Fruit fly (Drosophila melanogaster) whole organism, prepupa: ENCODE results near the gene CG32487.

Experiments
- Blimp-1 ChIP-seq: fragments of 200-800 bp; sonication (Bioruptor generic); optimal IDR thresholded peaks from 3 replicates; lab custom pipeline; 2017; ENCODE audit warnings: missing biosample characterization, missing genetic modification characterization, mild to moderate bottlenecking, moderate library complexity, missing genetic modification reagents
- CG11294 ChIP-seq: fragments of 200-800 bp; sonication (Bioruptor generic); IDR thresholded peaks from 2 replicates; pipeline ENCODE4 v1.3.6; 2022; ENCODE audit warnings: missing biosample characterization, missing genetic modification characterization
- CG11762 ChIP-seq: fragments of 200-800 bp; sonication (Bioruptor generic); optimal IDR thresholded peaks from 3 replicates; lab custom pipeline; 2016; ENCODE audit warnings: missing biosample characterization, missing genetic modification characterization; ENCODE audit not compliant: insufficient read depth
- CG11902 ChIP-seq: fragments of 200-800 bp; sonication (Bioruptor generic); optimal IDR thresholded peaks from 3 replicates; lab custom pipeline; 2016; ENCODE audit warnings: missing biosample characterization, missing genetic modification characterization
- CG15336 ChIP-seq: fragments of 200-800 bp; sonication (Bioruptor generic); IDR thresholded peaks from 2 replicates; pipeline ENCODE4 v1.3.6; 2022; ENCODE audit warnings: missing biosample characterization, missing genetic modification characterization
- CG1621 ChIP-seq: fragments of 200-800 bp; sonication (Bioruptor generic); optimal IDR thresholded peaks from 3 replicates; lab custom pipeline; 2018; ENCODE audit warnings: missing biosample characterization, mild to moderate bottlenecking, missing genetic modification characterization
- CG3032 ChIP-seq: fragments of 200-800 bp; optimal IDR thresholded peaks from 2 replicates; lab custom pipeline; 2019; ENCODE audit warnings: missing biosample characterization, mild to moderate bottlenecking, missing genetic modification characterization, moderate library complexity
- CG31627 ChIP-seq: fragments of 200-800 bp; sonication (Bioruptor generic); optimal IDR thresholded peaks from 3 replicates; lab custom pipeline; 2016; ENCODE audit warnings: missing biosample characterization, missing genetic modification characterization
- CG34406 ChIP-seq: fragments of 200-800 bp; sonication (Bioruptor generic); optimal IDR thresholded peaks from 3 replicates; lab custom pipeline; 2016; ENCODE audit warnings: missing biosample characterization, missing genetic modification characterization
- CG3919 ChIP-seq: fragments of 200-800 bp; sonication (Bioruptor generic); optimal IDR thresholded peaks from 3 replicates; lab custom pipeline; 2016; ENCODE audit warnings: missing biosample characterization, missing genetic modification characterization
- CG4318 ChIP-seq: fragments of 200-800 bp; sonication (Bioruptor generic); optimal IDR thresholded peaks from 3 replicates; lab custom pipeline; 2017; ENCODE audit warnings: missing biosample characterization, mild to moderate bottlenecking, missing genetic modification characterization
- CG6276 ChIP-seq: fragments of 200-800 bp; sonication (Bioruptor generic); optimal IDR thresholded peaks from 2 replicates; lab custom pipeline; 2017; ENCODE audit warnings: missing biosample characterization, mild to moderate bottlenecking, missing genetic modification characterization
- CG6792 ChIP-seq: fragments of 200-800 bp; sonication (Bioruptor generic); optimal IDR thresholded peaks from 3 replicates; lab custom pipeline; 2016; ENCODE audit warnings: missing biosample characterization, missing genetic modification characterization
- CG6808 ChIP-seq: fragments of 200-800 bp; sonication (Bioruptor generic); optimal IDR thresholded peaks from 3 replicates; lab custom pipeline; 2017; ENCODE audit warnings: missing biosample characterization, missing genetic modification characterization, mild to moderate bottlenecking, moderate library complexity, missing genetic modification reagents
- CG6854 ChIP-seq: fragments of 200-800 bp; sonication (Bioruptor generic); optimal IDR thresholded peaks from 2 replicates; lab custom pipeline; 2017; ENCODE audit warnings: missing biosample characterization, mild to moderate bottlenecking, missing genetic modification characterization
- CG8119 ChIP-seq: fragments of 200-800 bp; sonication (Bioruptor generic); IDR thresholded peaks from 3 replicates; pipeline ENCODE4 v1.3.6; 2022; ENCODE audit warnings: missing biosample characterization, missing genetic modification characterization
- CG8319 ChIP-seq: fragments of 200-800 bp; sonication (Bioruptor generic); optimal IDR thresholded peaks from 3 replicates; lab custom pipeline; 2016; ENCODE audit warnings: missing biosample characterization, missing genetic modification characterization
- CG8632 ChIP-seq: fragments of 200-800 bp; sonication (Bioruptor generic); optimal IDR thresholded peaks from 3 replicates; lab custom pipeline; 2016; ENCODE audit warnings: missing biosample characterization, missing genetic modification characterization
- Eip75B ChIP-seq: fragments of 200-800 bp; sonication (Bioruptor generic); optimal IDR thresholded peaks from 3 replicates; lab custom pipeline; 2016; ENCODE audit warnings: missing biosample characterization, missing genetic modification characterization
- Eip78C ChIP-seq: fragments of 200-800 bp; sonication (Bioruptor generic); peaks from one replicate; lab custom pipeline; 2016; ENCODE audit warnings: missing biosample characterization, missing genetic modification characterization
- Eip93F ChIP-seq: fragments of 200-800 bp; sonication (Bioruptor generic); optimal IDR thresholded peaks from 2 replicates; lab custom pipeline; 2016; ENCODE audit warnings: missing biosample characterization, mild to moderate bottlenecking, missing genetic modification characterization
- Ets21C ChIP-seq: fragments of 200-800 bp; sonication (Bioruptor generic); optimal IDR thresholded peaks from 3 replicates; lab custom pipeline; 2016; ENCODE audit warnings: missing biosample characterization, missing genetic modification characterization
- Ets96B ChIP-seq: fragments of 200-800 bp; optimal IDR thresholded peaks from 2 replicates; lab custom pipeline; 2019; ENCODE audit warnings: missing biosample characterization, mild to moderate bottlenecking, missing genetic modification characterization, moderate library complexity
- Gug ChIP-seq: fragments of 200-800 bp; sonication (Bioruptor generic); IDR thresholded peaks from 2 replicates; pipeline ENCODE4 v1.3.6; 2022; ENCODE audit warnings: missing biosample characterization, missing genetic modification characterization
- Hr39 ChIP-seq: fragments of 200-800 bp; sonication (Bioruptor generic); optimal IDR thresholded peaks from 2 replicates; lab custom pipeline; 2016; ENCODE audit warnings: missing biosample characterization, missing genetic modification characterization
- Sox14 ChIP-seq: fragments of 200-800 bp; sonication (Bioruptor generic); optimal IDR thresholded peaks from 3 replicates; lab custom pipeline; 2016; ENCODE audit warnings: missing biosample characterization, missing genetic modification characterization
- Sox15 ChIP-seq: fragments of 200-800 bp; sonication (Bioruptor generic); optimal IDR thresholded peaks from 3 replicates; lab custom pipeline; 2016; ENCODE audit warnings: missing biosample characterization, missing genetic modification characterization
- achi ChIP-seq: fragments of 200-800 bp; sonication (Bioruptor generic); optimal IDR thresholded peaks from 3 replicates; lab custom pipeline; 2016; ENCODE audit warnings: missing biosample characterization, missing genetic modification characterization
- dsx ChIP-seq: fragments of 200-800 bp; optimal IDR thresholded peaks from 3 replicates; lab custom pipeline; 2019; ENCODE audit warnings: missing biosample characterization, mild to moderate bottlenecking, missing genetic modification characterization, moderate library complexity; ENCODE audit not compliant: poor library complexity, severe bottlenecking
- esn ChIP-seq: fragments of 200-800 bp; sonication (Bioruptor generic); optimal IDR thresholded peaks from 2 replicates; lab custom pipeline; 2016; ENCODE audit warnings: missing biosample characterization, mild to moderate bottlenecking, missing genetic modification characterization, moderate library complexity
- fd59A ChIP-seq: fragments of 200-800 bp; sonication (Bioruptor generic); optimal IDR thresholded peaks from 2 replicates; lab custom pipeline; 2017; ENCODE audit warnings: missing biosample characterization, mild to moderate bottlenecking, missing genetic modification characterization, missing genetic modification reagents
- fd85E ChIP-seq: fragments of 200-800 bp; sonication (Bioruptor generic); optimal IDR thresholded peaks from 3 replicates; lab custom pipeline; 2016; ENCODE audit warnings: missing biosample characterization, missing genetic modification characterization
- fkh ChIP-seq: fragments of 200-800 bp; sonication (Bioruptor generic); optimal IDR thresholded peaks from 3 replicates; lab custom pipeline; 2017; ENCODE audit warnings: missing biosample characterization, mild to moderate bottlenecking, missing genetic modification characterization, moderate library complexity
- lz ChIP-seq: fragments of 200-800 bp; sonication (Bioruptor generic); optimal IDR thresholded peaks from 3 replicates; lab custom pipeline; 2016; ENCODE audit warnings: missing biosample characterization, missing genetic modification characterization
- pdm3 ChIP-seq: fragments of 200-800 bp; sonication (Bioruptor generic); optimal IDR thresholded peaks from 3 replicates; lab custom pipeline; 2016; ENCODE audit warnings: missing biosample characterization, missing genetic modification characterization
- salr ChIP-seq, 2 experiments: fragments of 200-800 bp; sonication (Bioruptor generic); optimal IDR thresholded peaks; 3 replicates each; lab custom pipeline; 2016 to 2018; ENCODE audit warnings: missing biosample characterization in 2 of 2, missing genetic modification characterization in 2 of 2, mild to moderate bottlenecking in 1 of 2
- spab ChIP-seq: fragments of 200-800 bp; sonication (Bioruptor generic); optimal IDR thresholded peaks from 2 replicates; lab custom pipeline; 2017; ENCODE audit warnings: missing biosample characterization, mild to moderate bottlenecking, missing genetic modification characterization, missing genetic modification reagents
- ss ChIP-seq, 2 experiments: fragments of 200-800 bp; sonication (Bioruptor generic); optimal IDR thresholded peaks; 2 replicates in 1 of 2; 3 replicates in 1 of 2; lab custom pipeline; 2017 to 2018; ENCODE audit warnings: mild to moderate bottlenecking in 2 of 2, missing biosample characterization in 2 of 2, missing genetic modification characterization in 2 of 2, moderate library complexity in 1 of 2
- svp ChIP-seq: fragments of 200-800 bp; sonication (Bioruptor generic); peaks from one replicate; lab custom pipeline; 2016; ENCODE audit warnings: missing biosample characterization, missing genetic modification characterization
- topi ChIP-seq: fragments of 200-800 bp; sonication (Bioruptor generic); optimal IDR thresholded peaks from 3 replicates; lab custom pipeline; 2016; ENCODE audit warnings: missing biosample characterization, missing genetic modification characterization
- vri ChIP-seq: fragments of 200-800 bp; sonication (Bioruptor generic); optimal IDR thresholded peaks from 3 replicates; lab custom pipeline; 2016; ENCODE audit warnings: missing biosample characterization, mild to moderate bottlenecking, missing genetic modification characterization

CG32487 gene

DNA sequence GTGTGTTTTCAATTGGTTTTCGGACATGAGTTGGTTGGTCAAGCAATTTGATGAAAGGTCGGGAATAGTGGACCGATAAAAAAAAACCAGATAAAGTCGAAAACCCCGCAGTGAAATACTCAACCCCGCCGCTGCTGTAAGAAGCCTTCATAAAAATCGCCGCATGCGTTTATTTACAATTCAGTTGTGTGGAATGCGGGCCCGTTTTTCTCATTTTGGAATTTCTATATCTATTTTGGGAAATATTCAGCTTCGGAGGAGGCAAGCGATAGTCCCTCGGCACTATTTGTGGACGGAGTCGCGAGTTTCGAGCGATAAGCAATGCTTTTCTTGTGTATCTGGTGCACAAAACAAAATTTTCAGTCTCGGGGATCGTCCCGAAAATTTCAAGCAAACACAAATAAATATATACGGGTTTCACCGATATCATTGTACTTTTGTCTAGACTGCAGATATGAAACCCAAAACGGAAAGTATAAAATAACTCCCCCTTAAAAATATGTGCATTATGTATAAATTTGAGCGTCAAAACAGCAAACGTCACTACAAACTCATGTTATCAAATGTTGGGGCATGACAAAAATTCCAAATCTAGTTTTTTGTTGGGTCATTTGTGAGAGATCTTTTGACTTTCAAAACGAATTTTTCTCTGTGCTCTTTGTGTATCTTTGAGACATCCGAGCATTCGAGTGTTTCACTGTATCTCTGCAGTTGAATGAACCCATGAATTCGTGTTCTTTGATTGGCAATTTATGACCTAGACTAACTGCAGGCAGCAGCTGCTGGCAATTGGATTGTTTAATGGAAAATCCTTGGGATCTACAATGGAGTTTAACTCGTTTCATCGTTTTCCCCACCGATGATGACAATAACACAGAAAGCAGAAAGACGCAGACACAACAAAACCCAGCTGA is 42.2 kb upstream of the CG32487 start (continued):
- no peak for TF ChIP-seq CG8319 (GFP tag; lab: Kevin White, UChicago)
- no peak for TF ChIP-seq fkh (GFP tag; lab: Kevin White, UChicago)
- TF ChIP-seq CG8119: 0 out of 3 replicates have a peak, but pooled peaks have one; percentile 12
- TF ChIP-seq fd85E (GFP tag; lab: Kevin White, UChicago): no peak
- TF ChIP-seq Sox15 (GFP tag; lab: Kevin White, UChicago): no peak
- peak; percentile 78 for TF ChIP-seq svp (GFP tag; lab: Kevin White, UChicago)
- TF ChIP-seq Blimp-1 (GFP tag; lab: Kevin White, UChicago): no peak
- no peak for TF ChIP-seq CG6276
- no peak for TF ChIP-seq Gug (GFP tag; lab: Robert Waterston, UW)
- TF ChIP-seq spab (GFP tag; lab: Kevin White, UChicago): no peak
- no peak for TF ChIP-seq CG4318 (GFP tag; lab: Kevin White, UChicago)
- no peak for TF ChIP-seq Ets21C (GFP tag; lab: Kevin White, UChicago)
- TF ChIP-seq Sox14 (GFP tag; lab: Kevin White, UChicago): peak; percentile 29
- peak; percentile 6 for TF ChIP-seq CG3032
- TF ChIP-seq Eip75B (GFP tag; lab: Kevin White, UChicago): no peak
- no peak for TF ChIP-seq Hr39 (GFP tag; lab: Kevin White, UChicago)
- TF ChIP-seq pdm3: no peak
- TF ChIP-seq topi (GFP tag; lab: Kevin White, UChicago): peak; percentile 2
- peak; percentile 39 for TF ChIP-seq esn (GFP tag; lab: Kevin White, UChicago)
- no peak for TF ChIP-seq CG3919
- TF ChIP-seq, all 60 proteins: peak for 14

DNA sequence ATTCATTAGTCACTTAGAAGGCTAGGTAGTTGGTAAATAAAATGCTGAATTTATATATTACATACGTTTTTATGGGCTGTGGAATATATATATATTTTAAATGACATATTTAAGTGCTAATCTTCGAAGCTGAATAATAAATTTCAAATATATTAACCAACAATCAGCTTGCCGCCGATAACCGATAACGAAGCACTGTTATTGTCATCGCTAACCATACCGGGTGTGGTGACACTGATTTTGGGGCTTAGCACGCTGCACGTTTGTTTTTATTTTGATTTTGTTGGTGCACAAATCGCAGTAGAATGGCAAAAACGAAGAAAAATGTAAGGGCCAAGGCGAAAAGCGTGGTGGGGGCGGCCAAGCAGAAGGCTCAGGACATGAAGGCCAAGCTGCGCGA is 37.8 kb upstream of the CG32487 start, which contains the start of gene CG16753:
Gene CG16753 (plus strand): TSS at position 229 of the 400 bp plus-strand sequence.
- TF ChIP-seq salr (GFP tag; optimal IDR thresholded peaks at IDR 0.05; lab: Kevin White, UChicago) (no peak), CG1621 (tag; lab: Kevin White, UChicago) (no peak), CG31627 (no peak), vri (GFP tag; lab: Kevin White, UChicago) (no peak)

DNA sequence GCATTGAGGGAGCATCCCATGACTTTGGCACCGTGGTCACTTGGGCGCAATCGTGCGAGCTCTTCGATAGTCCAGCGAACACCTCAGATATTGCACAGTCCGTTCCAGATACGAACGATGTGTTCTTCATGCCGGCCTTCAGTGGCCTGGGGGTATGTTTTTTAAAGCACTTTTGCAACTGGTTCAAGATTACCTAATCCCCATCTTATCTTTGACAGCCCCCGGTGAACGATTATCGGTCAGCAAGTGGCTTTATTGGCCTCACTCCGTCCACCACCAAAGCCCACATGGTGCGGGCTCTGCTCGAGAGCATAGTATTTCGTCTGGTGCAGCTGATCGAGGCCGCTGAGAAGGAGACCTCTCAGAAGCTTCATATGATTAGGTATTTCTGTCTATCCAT is 37.0 kb upstream of the CG32487 start:
- TF ChIP-seq vri (GFP tag; lab: Kevin White, UChicago): peak; percentile 93
- no peak for TF ChIP-seq CG6808 (GFP tag; lab: Kevin White, UChicago)

dm6 chr3L:3052110-3052871 is 35.2 kb upstream of the CG32487 start, which contains the start of gene CG1271:
TSS of gene CG1271 (plus strand) at chr3L:3052514.
- peak; percentile 13 for TF ChIP-seq dsx
- TF ChIP-seq Gug (GFP tag; lab: Robert Waterston, UW): no peak
- TF ChIP-seq fd59A (GFP tag; lab: Kevin White, UChicago): peak; percentile 8
- peak; percentile 76 for TF ChIP-seq Eip78C
- peak; percentile 46; the same call in 1 of the 3 replicates for TF ChIP-seq CG8119
- TF ChIP-seq CG6854 (GFP tag; lab: Kevin White, UChicago): peak; percentile 6
- TF ChIP-seq CG11902 (GFP tag; lab: Kevin White, UChicago): peak; percentile 35
- TF ChIP-seq Ets96B: peak; percentile 44
- TF ChIP-seq CG3919: peak; percentile 69
- peak; percentile 63 for TF ChIP-seq topi (GFP tag; lab: Kevin White, UChicago)
- no peak for TF ChIP-seq CG8632 (GFP tag; lab: Kevin White, UChicago)
- peak; percentile 40 for TF ChIP-seq CG34406 (GFP tag; lab: Kevin White, UChicago)
- peak; percentile 59 for TF ChIP-seq lz (GFP tag; lab: Kevin White, UChicago)
- peak in 1 of 2 experiments; percentile 40 for TF ChIP-seq ss (GFP tag; optimal IDR thresholded peaks at IDR 0.05; lab: Kevin White, UChicago)
- peak; percentile 30 for TF ChIP-seq vri (GFP tag; lab: Kevin White, UChicago)
- peak; percentile 65 for TF ChIP-seq Sox14 (GFP tag; lab: Kevin White, UChicago)
- TF ChIP-seq CG11294 (GFP tag; lab: Robert Waterston, UW): no peak
- peak; percentile 89 for TF ChIP-seq svp (GFP tag; lab: Kevin White, UChicago)
- peak; percentile 43 for TF ChIP-seq CG8319 (GFP tag; lab: Kevin White, UChicago)
- TF ChIP-seq CG15336 (GFP tag; lab: Robert Waterston, UW): no peak
- no peak for TF ChIP-seq Eip93F
- peak; percentile 29 for TF ChIP-seq CG6792 (GFP tag; lab: Kevin White, UChicago)
- TF ChIP-seq CG11762 (GFP tag; lab: Kevin White, UChicago): peak; percentile 26
- TF ChIP-seq achi (GFP tag; lab: Kevin White, UChicago): peak; percentile 42
- peak; percentile 8 for TF ChIP-seq Sox15 (GFP tag; lab: Kevin White, UChicago)
